Worm (Caenorhabditis elegans): ENCODE data around the gene M142.8.

DNA sequence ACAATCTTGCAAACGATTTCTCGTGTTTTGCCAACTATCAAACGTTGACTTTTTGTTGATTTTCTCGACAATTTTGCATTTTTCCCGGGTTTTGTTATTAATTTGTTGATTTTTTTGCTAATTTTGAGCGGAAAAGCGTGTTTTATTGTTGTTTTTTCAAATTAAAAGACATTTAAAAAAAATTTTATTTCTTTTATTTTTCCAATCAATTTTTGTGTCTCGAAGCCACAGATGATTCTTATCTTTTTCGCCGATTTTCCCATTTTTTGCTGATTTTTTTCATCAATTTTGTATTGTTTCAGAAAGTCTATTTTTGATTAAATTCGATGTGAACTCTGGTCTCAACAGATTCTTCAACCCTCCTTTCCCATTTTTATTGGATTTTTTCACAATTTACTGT is 2.5 kb downstream of the M142.8 start, which contains the start of gene rle-1:
- TF ChIP-seq nhr-12 (tag; optimal IDR thresholded peaks at IDR 0.05) (no peak), blmp-1 (tag; optimal IDR thresholded peaks at IDR 0.05) (no peak), elt-3 (tag; optimal IDR thresholded peaks at IDR 0.05) (no peak), lsy-2 (tag; optimal IDR thresholded peaks at IDR 0.05) (no peak), unc-62 (GFP tag; optimal IDR thresholded peaks at IDR 0.05) (no peak)

Data from whole organism, mixed stage, embryonic.